Worm (Caenorhabditis elegans): ENCODE data around the gene R02F11.3.

ce11 chrV:4801943-4802342, 3.8 kb downstream of the R02F11.3 start:
- TF ChIP-seq dpl-1 (GFP tag; optimal IDR thresholded peaks at IDR 0.05), result no peak
- no peak for TF ChIP-seq aha-1 (tag)
- no peak for TF ChIP-seq unc-62 (GFP tag; optimal IDR thresholded peaks at IDR 0.05 in 1 of 2)
- TF ChIP-seq unc-62 (tag; optimal IDR thresholded peaks at IDR 0.05), result no peak
- no peak for TF ChIP-seq nhr-77 (tag; optimal IDR thresholded peaks at IDR 0.05)
- TF ChIP-seq ctbp-1 (GFP tag; IDR thresholded peaks at IDR 0.05), result no peak
- no peak for TF ChIP-seq T26A8.4 (GFP tag; IDR thresholded peaks at IDR 0.05)
- no peak for TF ChIP-seq tra-1 (GFP tag; IDR thresholded peaks at IDR 0.05)
- TF ChIP-seq hlh-30 (tag; optimal IDR thresholded peaks at IDR 0.05; ENCODE audit: insufficient read depth), result no peak
- TF ChIP-seq madf-5 (GFP tag; IDR thresholded peaks at IDR 0.05), result no peak
- no peak for TF ChIP-seq egl-27 (tag; optimal IDR thresholded peaks at IDR 0.05)
- TF ChIP-seq jun-1 (tag; optimal IDR thresholded peaks at IDR 0.05), result no peak
- TF ChIP-seq pha-4 (GFP tag; IDR thresholded peaks at IDR 0.05), result no peak
- TF ChIP-seq pha-4 (tag; optimal IDR thresholded peaks at IDR 0.05), result no peak
- TF ChIP-seq cey-2 (tag; optimal IDR thresholded peaks at IDR 0.05; ENCODE audit: borderline replicate concordance, insufficient read depth), result no peak
